Worm (Caenorhabditis elegans) whole organism, late embryonic: ENCODE results near the gene dhhc-6.
"Not testable (repeated sequence)": the region's sequence is repeated elsewhere in the genome, so short reads cannot be mapped to it uniquely, and the experiment has no call there.

Source experiments
- C38D4.7 ChIP-seq: fragments of 200-800 bp; sonication (Bioruptor generic); optimal IDR thresholded peaks from 2 replicates; lab custom pipeline; 2018; ENCODE audit warnings: mild to moderate bottlenecking, missing genetic modification characterization, moderate library complexity, missing compliant biosample characterization
- F13H6.1 ChIP-seq: sonication (generic microtip); optimal IDR thresholded peaks from 2 replicates; lab custom pipeline; 2016; ENCODE audit warnings: missing genetic modification characterization, missing compliant biosample characterization
- K02D7.2 ChIP-seq: sonication (generic microtip); optimal IDR thresholded peaks from 2 replicates; lab custom pipeline; 2017; ENCODE audit warnings: mild to moderate bottlenecking, missing genetic modification characterization, missing compliant biosample characterization
- T23F11.4 ChIP-seq: fragments of 200-800 bp; sonication (Bioruptor generic); optimal IDR thresholded peaks from 2 replicates; lab custom pipeline; 2018; ENCODE audit warnings: mild to moderate bottlenecking, missing genetic modification characterization, missing compliant biosample characterization
- ahr-1 ChIP-seq: sonication (generic microtip); optimal IDR thresholded peaks from 2 replicates; lab custom pipeline; 2016; ENCODE audit warnings: missing genetic modification characterization, missing compliant biosample characterization
- ceh-18 ChIP-seq: sonication (generic microtip); optimal IDR thresholded peaks from 2 replicates; lab custom pipeline; 2016; ENCODE audit warnings: missing genetic modification characterization, missing compliant biosample characterization
- ceh-19 ChIP-seq: fragments of 200-800 bp; sonication (Bioruptor generic); optimal IDR thresholded peaks from 2 replicates; lab custom pipeline; 2018; ENCODE audit warnings: mild to moderate bottlenecking, missing genetic modification characterization, missing compliant biosample characterization
- ceh-24 ChIP-seq: sonication (generic microtip); optimal IDR thresholded peaks from 2 replicates; lab custom pipeline; 2016; ENCODE audit warnings: mild to moderate bottlenecking, missing genetic modification characterization, missing compliant biosample characterization
- ceh-31 ChIP-seq: sonication (generic microtip); optimal IDR thresholded peaks from 2 replicates; lab custom pipeline; 2016; ENCODE audit warnings: missing genetic modification characterization, missing compliant biosample characterization
- ceh-34 ChIP-seq: sonication (generic microtip); optimal IDR thresholded peaks from 2 replicates; lab custom pipeline; 2016; ENCODE audit warnings: mild to moderate bottlenecking, missing genetic modification characterization, missing compliant biosample characterization
- ceh-48 ChIP-seq: sonication (generic microtip); optimal IDR thresholded peaks from 2 replicates; lab custom pipeline; 2016; ENCODE audit warnings: missing genetic modification characterization, inconsistent platforms, missing compliant biosample characterization
- ceh-9 ChIP-seq: sonication (generic microtip); optimal IDR thresholded peaks from 2 replicates; lab custom pipeline; 2016; ENCODE audit warnings: mild to moderate bottlenecking, missing genetic modification characterization, inconsistent platforms, missing compliant biosample characterization
- dmd-4 ChIP-seq: sonication (generic microtip); optimal IDR thresholded peaks from 2 replicates; lab custom pipeline; 2016; ENCODE audit warnings: borderline replicate concordance, missing genetic modification characterization, missing compliant biosample characterization
- dve-1 ChIP-seq: sonication (generic microtip); optimal IDR thresholded peaks from 2 replicates; lab custom pipeline; 2017; ENCODE audit warnings: antibody characterized with exemption, mild to moderate bottlenecking, missing genetic modification characterization, missing compliant biosample characterization
- eyg-1 ChIP-seq: sonication (generic microtip); optimal IDR thresholded peaks from 2 replicates; lab custom pipeline; 2016; ENCODE audit warnings: missing genotype, missing genetic modification characterization, missing compliant biosample characterization
- fax-1 ChIP-seq: sonication (generic microtip); optimal IDR thresholded peaks from 2 replicates; lab custom pipeline; 2016; ENCODE audit warnings: missing genotype, missing genetic modification characterization, missing compliant biosample characterization
- fkh-6 ChIP-seq: sonication (generic microtip); optimal IDR thresholded peaks from 2 replicates; lab custom pipeline; 2016; ENCODE audit warnings: missing genetic modification characterization, missing compliant biosample characterization
- gmeb-2 ChIP-seq: sonication (generic microtip); optimal IDR thresholded peaks from 2 replicates; lab custom pipeline; 2016; ENCODE audit warnings: missing genetic modification characterization, inconsistent platforms, missing compliant biosample characterization
- hlh-15 ChIP-seq: sonication (generic microtip); optimal IDR thresholded peaks from 2 replicates; lab custom pipeline; 2016; ENCODE audit warnings: missing genetic modification characterization, missing compliant biosample characterization
- hlh-30 ChIP-seq: sonication (generic microtip); optimal IDR thresholded peaks from 2 replicates; lab custom pipeline; 2017; ENCODE audit warnings: antibody characterized with exemption, missing genetic modification characterization, missing compliant biosample characterization; ENCODE audit not compliant: insufficient read depth
- hlh-6 ChIP-seq: sonication (generic microtip); optimal IDR thresholded peaks from 2 replicates; lab custom pipeline; 2016; ENCODE audit warnings: missing genotype, missing genetic modification characterization, missing compliant biosample characterization
- lim-6 ChIP-seq: sonication (generic microtip); optimal IDR thresholded peaks from 2 replicates; lab custom pipeline; 2016; ENCODE audit warnings: missing genetic modification characterization, missing compliant biosample characterization
- madf-2 ChIP-seq: sonication (generic microtip); optimal IDR thresholded peaks from 2 replicates; lab custom pipeline; 2017; ENCODE audit warnings: missing genetic modification characterization, missing compliant biosample characterization
- nfya-1 ChIP-seq: sonication (generic microtip); optimal IDR thresholded peaks from 2 replicates; lab custom pipeline; 2017; ENCODE audit warnings: missing genetic modification characterization, mild to moderate bottlenecking, missing compliant biosample characterization, antibody characterized with exemption, moderate library complexity
- nhr-11 ChIP-seq: fragments of 150-350 bp; optimal IDR thresholded peaks from 2 replicates; lab custom pipeline; 2014; ENCODE audit warnings: missing biosample characterization, missing genetic modification characterization
- nhr-232 ChIP-seq: sonication (generic microtip); optimal IDR thresholded peaks from 2 replicates; lab custom pipeline; 2016; ENCODE audit warnings: missing genetic modification characterization, missing compliant biosample characterization
- npax-4 ChIP-seq: sonication (generic microtip); optimal IDR thresholded peaks from 2 replicates; lab custom pipeline; 2016; ENCODE audit warnings: missing genetic modification characterization, missing compliant biosample characterization
- pag-3 ChIP-seq: sonication (generic microtip); optimal IDR thresholded peaks from 2 replicates; lab custom pipeline; 2016; ENCODE audit warnings: missing compliant biosample characterization, missing genetic modification characterization, borderline replicate concordance
- pat-9 ChIP-seq: fragments of 200-800 bp; sonication (Bioruptor generic); optimal IDR thresholded peaks from 2 replicates; lab custom pipeline; 2018; ENCODE audit warnings: mild to moderate bottlenecking, missing genetic modification characterization, moderate library complexity, missing compliant biosample characterization
- pax-1 ChIP-seq: fragments of 150-350 bp; optimal IDR thresholded peaks from 2 replicates; lab custom pipeline; 2014; ENCODE audit warnings: missing biosample characterization, missing genetic modification characterization
- pha-4 ChIP-seq: fragments of 150-350 bp; optimal IDR thresholded peaks from 2 replicates; lab custom pipeline; 2018; ENCODE audit warnings: missing biosample characterization, missing genetic modification reagents, missing genetic modification characterization
- pqm-1 ChIP-seq: sonication (generic microtip); optimal IDR thresholded peaks from 2 replicates; lab custom pipeline; 2016; ENCODE audit warnings: missing genetic modification characterization, missing compliant biosample characterization
- ref-2 ChIP-seq: sonication (generic microtip); optimal IDR thresholded peaks from 2 replicates; lab custom pipeline; 2016; ENCODE audit warnings: missing genetic modification characterization, missing compliant biosample characterization
- rnt-1 ChIP-seq: sonication (generic microtip); optimal IDR thresholded peaks from 2 replicates; lab custom pipeline; 2016; ENCODE audit warnings: missing genetic modification characterization, missing compliant biosample characterization
- sdc-2 ChIP-seq: sonication (generic microtip); optimal IDR thresholded peaks from 2 replicates; lab custom pipeline; 2016; ENCODE audit warnings: missing genotype, missing genetic modification characterization, missing compliant biosample characterization
- sox-2 ChIP-seq: fragments of 200-800 bp; sonication (Bioruptor generic); IDR thresholded peaks from 2 replicates; pipeline ENCODE4 v1.3.6; 2022; ENCODE audit warnings: missing genetic modification reagents, missing genetic modification characterization, missing compliant biosample characterization
- sox-4 ChIP-seq: sonication (generic microtip); optimal IDR thresholded peaks from 2 replicates; lab custom pipeline; 2017; ENCODE audit warnings: mild to moderate bottlenecking, missing genetic modification characterization, inconsistent platforms, missing compliant biosample characterization
- tbx-7 ChIP-seq: sonication (generic microtip); optimal IDR thresholded peaks from 2 replicates; lab custom pipeline; 2016; ENCODE audit warnings: missing genotype, missing genetic modification characterization, missing compliant biosample characterization
- ttx-3 ChIP-seq: sonication (generic microtip); optimal IDR thresholded peaks from 2 replicates; lab custom pipeline; 2016; ENCODE audit warnings: missing genetic modification reagents, missing genetic modification characterization, missing compliant biosample characterization
- unc-3 ChIP-seq, 2 experiments: fragments of 200-800 bp in 1 of 2; sonication (Bioruptor generic) in 1 of 2; sonication (generic microtip) in 1 of 2; conservative IDR thresholded peaks in 1 of 2; optimal IDR thresholded peaks in 1 of 2; 2 replicates each; pipeline versions ENCODE4 v1.3.6 to Lab custom; 2016 to 2022; ENCODE audit warnings: missing compliant biosample characterization in 2 of 2, missing genetic modification characterization in 2 of 2, missing genetic modification reagents in 1 of 2
- unc-55 ChIP-seq: sonication (generic microtip); optimal IDR thresholded peaks from 2 replicates; lab custom pipeline; 2017; ENCODE audit warnings: missing biosample characterization, missing genetic modification reagents, missing genetic modification characterization
- unc-86 ChIP-seq: sonication (generic microtip); optimal IDR thresholded peaks from 2 replicates; lab custom pipeline; 2016; ENCODE audit warnings: missing genetic modification characterization, missing compliant biosample characterization
- zip-5 ChIP-seq: sonication (generic microtip); optimal IDR thresholded peaks from 2 replicates; lab custom pipeline; 2016; ENCODE audit warnings: missing genetic modification characterization, missing compliant biosample characterization

The dhhc-6 gene

DNA sequence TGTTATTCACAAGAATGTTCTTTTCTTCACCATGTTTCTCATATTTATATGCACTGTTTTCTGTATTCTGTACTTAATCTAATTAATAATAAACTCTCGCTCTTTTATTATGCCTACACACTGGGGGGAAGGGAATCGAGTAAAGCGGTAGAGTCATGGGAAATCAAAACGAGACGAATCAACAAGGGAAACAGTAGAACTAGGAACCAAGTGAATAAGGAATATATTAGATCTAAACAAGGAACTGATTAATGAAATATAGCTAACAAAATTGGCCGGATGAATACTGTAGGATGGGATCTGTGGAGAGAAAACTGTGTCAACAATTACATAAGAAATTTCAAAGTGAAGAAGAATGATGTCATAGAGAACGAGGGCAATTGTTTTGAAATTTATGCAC, 10.2 kb downstream of the dhhc-6 start:
- TF ChIP-seq lim-6 (tag; lab: Kevin White, UChicago) (no peak), ceh-34 (tag; lab: Kevin White, UChicago) (no peak), hlh-6 (no peak), ceh-48 (tag; lab: Kevin White, UChicago) (no peak), zip-5 (no peak), pha-4 (tag; lab: Kevin White, UChicago) (no peak), ttx-3 (no peak), nhr-11 (tag; lab: Kevin White, UChicago) (no peak), ceh-24 (tag; lab: Kevin White, UChicago) (no peak), tbx-7 (tag; lab: Kevin White, UChicago) (no peak), npax-4 (tag; lab: Kevin White, UChicago) (no peak), fkh-6 (tag; lab: Kevin White, UChicago) (no peak), eyg-1 (tag; lab: Kevin White, UChicago) (no peak), ceh-18 (tag; lab: Kevin White, UChicago) (no peak), unc-3 (GFP tag; conservative IDR thresholded peaks at IDR 0.05; lab: Robert Waterston, UW) (no peak), unc-3 (tag; optimal IDR thresholded peaks at IDR 0.05; lab: Kevin White, UChicago) (no peak)

DNA sequence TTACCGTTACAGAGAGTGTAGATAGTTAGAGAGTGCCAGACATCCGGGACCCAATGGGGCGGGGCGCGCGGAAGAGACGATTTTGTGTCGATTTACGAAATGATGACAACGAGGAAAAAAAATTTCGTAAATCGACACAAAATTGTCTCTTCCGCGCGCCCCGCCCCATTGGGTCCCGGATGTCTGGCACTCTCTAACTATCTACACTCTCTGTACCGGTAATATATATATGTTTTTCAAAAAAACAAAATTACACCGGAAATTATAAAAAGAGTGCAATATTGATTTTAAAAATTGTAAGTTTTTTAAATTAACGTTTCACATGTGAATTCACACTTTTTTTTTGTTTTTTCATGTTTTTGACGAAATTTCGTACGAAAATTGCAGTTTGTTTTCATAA, 13.3 kb downstream of the dhhc-6 start, which contains the start of gene B0001.4:
Gene B0001.4 (minus strand): TSS at position 101 of the 400 bp plus-strand sequence.
- TF ChIP-seq unc-55 (GFP tag; lab: Kevin White, UChicago); nhr-232 (tag; lab: Kevin White, UChicago); zip-5: not testable (repeated sequence)

DNA sequence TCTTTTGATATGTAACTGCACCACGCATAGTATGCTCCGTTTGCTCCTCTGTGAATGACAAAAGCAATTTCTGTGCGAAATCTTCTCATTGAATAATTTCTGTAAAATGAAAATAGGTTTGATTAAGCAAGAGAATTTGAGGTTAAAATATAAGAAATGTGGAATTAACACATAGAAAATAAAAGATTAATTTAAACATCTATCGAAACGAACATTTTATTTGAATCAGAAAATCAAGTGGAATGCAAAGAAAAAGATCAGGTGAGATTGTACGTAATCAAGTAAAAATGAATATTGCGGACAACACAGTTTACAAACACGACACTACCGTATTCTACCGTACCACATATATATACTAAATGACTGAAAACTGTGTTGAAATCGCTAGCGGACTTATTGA, 16.2 kb downstream of the dhhc-6 start, which contains the start of gene B0001.8:
Gene B0001.8 (minus strand): TSS at position 101 of the 400 bp plus-strand sequence.
- TF ChIP-seq C38D4.7 (GFP tag; lab: Kevin White, UChicago) (no peak), pat-9 (no peak), pqm-1 (tag; lab: Kevin White, UChicago) (no peak), F13H6.1 (tag; lab: Kevin White, UChicago) (no peak), ref-2 (tag; lab: Kevin White, UChicago) (no peak), madf-2 (tag; lab: Kevin White, UChicago) (no peak), K02D7.2 (no peak), nfya-1 (tag; lab: Kevin White, UChicago) (no peak), fax-1 (tag; lab: Kevin White, UChicago) (no peak), dmd-4 (tag; lab: Kevin White, UChicago) (no peak), T23F11.4 (GFP tag; lab: Kevin White, UChicago) (no peak), ceh-9 (tag; lab: Kevin White, UChicago) (no peak), pag-3 (no peak), nhr-232 (tag; lab: Kevin White, UChicago) (no peak)
- TF ChIP-seq, all 69 proteins: peak for 0

DNA sequence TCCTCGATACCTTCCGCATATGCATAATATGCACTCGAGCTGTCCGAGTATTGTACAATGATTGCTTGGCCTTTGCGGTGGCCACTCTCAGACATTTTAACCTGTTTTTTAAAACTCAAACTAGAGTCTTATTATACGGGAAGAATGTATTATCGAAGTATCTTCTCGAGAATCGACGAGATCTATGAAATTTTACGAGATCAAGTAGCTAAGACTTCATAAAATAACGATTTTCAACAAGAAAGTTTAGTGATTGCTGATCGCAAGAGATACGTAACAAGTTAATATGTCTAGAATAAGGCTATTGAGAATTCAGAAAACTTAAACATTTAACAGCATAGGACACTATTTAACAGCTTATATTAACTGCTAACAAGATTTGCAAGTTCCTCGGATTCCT, 18.5 kb downstream of the dhhc-6 start, which contains the start of gene B0001.5:
Gene B0001.5 (minus strand): TSS at position 101 of the 400 bp plus-strand sequence.
- TF ChIP-seq gmeb-2 (tag; lab: Kevin White, UChicago) (no peak), sox-4 (no peak), ttx-3 (no peak), ceh-31 (no peak), rnt-1 (tag; lab: Kevin White, UChicago) (no peak), unc-86 (tag; lab: Kevin White, UChicago) (no peak), sdc-2 (tag; lab: Kevin White, UChicago) (no peak), ahr-1 (tag; lab: Kevin White, UChicago) (no peak), unc-3 (GFP tag; conservative IDR thresholded peaks at IDR 0.05; lab: Robert Waterston, UW) (no peak), unc-3 (tag; optimal IDR thresholded peaks at IDR 0.05; lab: Kevin White, UChicago) (no peak), unc-55 (GFP tag; lab: Kevin White, UChicago) (no peak), C38D4.7 (GFP tag; lab: Kevin White, UChicago) (no peak), eyg-1 (tag; lab: Kevin White, UChicago) (no peak), pax-1 (tag; lab: Kevin White, UChicago) (no peak), hlh-30 (no peak), ceh-18 (tag; lab: Kevin White, UChicago) (no peak), sox-2 (GFP tag; lab: Robert Waterston, UW) (no peak), dve-1 (tag; lab: Kevin White, UChicago) (no peak), ceh-19 (GFP tag; lab: Kevin White, UChicago) (no peak), hlh-15 (tag; lab: Kevin White, UChicago) (no peak), nhr-11 (tag; lab: Kevin White, UChicago) (no peak)
